Worm (Caenorhabditis elegans) whole organism, L3 larva: ENCODE results near the gene T03E6.8.

Experiments
- ceh-16 ChIP-seq: sonication (generic microtip); optimal IDR thresholded peaks from 2 replicates; lab custom pipeline; 2017; ENCODE audit warnings: missing biosample characterization, missing genetic modification characterization
- nhr-12 ChIP-seq: fragments of 150-350 bp; optimal IDR thresholded peaks from 2 replicates; lab custom pipeline; 2014; ENCODE audit warnings: missing biosample characterization, missing genetic modification characterization

DNA sequence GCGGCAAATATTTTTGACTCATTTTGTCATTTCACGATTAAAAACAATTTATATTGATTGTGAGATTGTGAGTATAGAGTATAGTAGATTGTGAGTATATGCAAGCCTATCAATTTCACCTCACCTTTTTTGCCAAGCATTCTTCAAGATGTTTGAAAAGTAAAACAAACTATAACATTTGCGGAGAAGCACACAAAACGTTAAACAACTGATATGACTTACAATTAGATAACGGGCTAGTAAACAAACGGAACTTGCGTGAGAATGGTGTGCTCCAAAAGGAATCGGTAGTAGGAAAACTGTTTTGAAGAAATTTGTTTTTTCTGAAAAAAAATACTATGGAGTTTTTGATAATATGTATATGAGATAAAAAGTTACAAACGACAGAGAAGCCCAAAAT is 7.1 kb upstream of the T03E6.8 start:
- TF ChIP-seq ceh-16 (tag; lab: Kevin White, UChicago) (no peak), nhr-12 (no peak)
